Fruit fly (Drosophila melanogaster) whole organism, embryonic: Measurements from ENCODE around the gene qjt.

ENCODE experiments used
- Asciz ChIP-seq: fragments of 200-800 bp; sonication (Bioruptor generic); optimal IDR thresholded peaks from 2 replicates; lab custom pipeline; 2017; ENCODE audit warnings: missing biosample characterization, mild to moderate bottlenecking, missing genetic modification characterization, missing genetic modification reagents
- Blimp-1 ChIP-seq: fragments of 200-800 bp; sonication (Bioruptor generic); optimal IDR thresholded peaks from 3 replicates; lab custom pipeline; 2018; ENCODE audit warnings: missing biosample characterization, missing genetic modification characterization, mild to moderate bottlenecking, moderate library complexity, missing genetic modification reagents
- CG10267 ChIP-seq: fragments of 200-800 bp; sonication (Bioruptor generic); optimal IDR thresholded peaks from 2 replicates; lab custom pipeline; 2018; ENCODE audit warnings: missing biosample characterization, mild to moderate bottlenecking, missing genetic modification characterization, moderate library complexity
- CG11504 ChIP-seq: fragments of 200-800 bp; sonication (Bioruptor generic); optimal IDR thresholded peaks from 3 replicates; lab custom pipeline; 2019; ENCODE audit warnings: missing biosample characterization, mild to moderate bottlenecking, missing genetic modification characterization, moderate library complexity
- CG11695 ChIP-seq: fragments of 200-800 bp; sonication (Bioruptor generic); IDR thresholded peaks from 3 replicates; pipeline ENCODE4 v1.3.6; 2022; ENCODE audit warnings: missing biosample characterization, missing genetic modification characterization
- CG11696 ChIP-seq: fragments of 200-800 bp; sonication (Bioruptor generic); IDR thresholded peaks from 2 replicates; pipeline ENCODE4 v1.3.6; 2022; ENCODE audit warnings: missing biosample characterization, missing genetic modification characterization
- CG12236 ChIP-seq: fragments of 200-800 bp; sonication (Bioruptor generic); optimal IDR thresholded peaks from 2 replicates; lab custom pipeline; 2016; ENCODE audit warnings: missing biosample characterization, missing genetic modification characterization
- CG13624 ChIP-seq: fragments of 200-800 bp; sonication (Bioruptor generic); optimal IDR thresholded peaks from 2 replicates; lab custom pipeline; 2016; ENCODE audit warnings: missing biosample characterization, missing genetic modification characterization
- CG14014 ChIP-seq: fragments of 200-800 bp; sonication (Bioruptor generic); IDR thresholded peaks from 2 replicates; pipeline ENCODE4 v1.3.6; 2022; ENCODE audit warnings: missing biosample characterization, missing genetic modification characterization
- CG15269 ChIP-seq: fragments of 200-800 bp; sonication (Bioruptor generic); optimal IDR thresholded peaks from 2 replicates; lab custom pipeline; 2018; ENCODE audit warnings: missing biosample characterization, mild to moderate bottlenecking, missing genetic modification characterization, moderate library complexity
- CG15601 ChIP-seq: fragments of 200-800 bp; sonication (Bioruptor generic); optimal IDR thresholded peaks from 3 replicates; lab custom pipeline; 2019; ENCODE audit warnings: missing biosample characterization, mild to moderate bottlenecking, missing genetic modification characterization, moderate library complexity
- CG17359 ChIP-seq: fragments of 200-800 bp; sonication (Bioruptor generic); optimal IDR thresholded peaks from 3 replicates; lab custom pipeline; 2018; ENCODE audit warnings: missing biosample characterization, mild to moderate bottlenecking, missing genetic modification characterization, moderate library complexity
- CG18619 ChIP-seq: fragments of 200-800 bp; sonication (Bioruptor generic); optimal IDR thresholded peaks from 3 replicates; lab custom pipeline; 2017; ENCODE audit warnings: missing biosample characterization, mild to moderate bottlenecking, missing genetic modification characterization
- CG2120 ChIP-seq: fragments of 200-800 bp; sonication (Bioruptor generic); optimal IDR thresholded peaks from 3 replicates; lab custom pipeline; 2016; ENCODE audit warnings: missing biosample characterization, missing genetic modification characterization
- CG31441 ChIP-seq: fragments of 200-800 bp; sonication (Bioruptor generic); IDR thresholded peaks from 2 replicates; pipeline ENCODE4 v1.3.6; 2022; ENCODE audit warnings: missing biosample characterization, missing genetic modification characterization
- CG3726 ChIP-seq: fragments of 200-800 bp; sonication (Bioruptor generic); IDR thresholded peaks from 3 replicates; pipeline ENCODE4, ENCODE4 v1.3.6; 2022; ENCODE audit warnings: missing biosample characterization, missing genetic modification characterization
- CG3995 ChIP-seq: fragments of 200-800 bp; sonication (Bioruptor generic); optimal IDR thresholded peaks from 3 replicates; lab custom pipeline; 2016; ENCODE audit warnings: missing biosample characterization, missing genetic modification characterization
- CG4404 ChIP-seq: fragments of 200-800 bp; sonication (Bioruptor generic); IDR thresholded peaks from 2 replicates; pipeline ENCODE4 v1.3.6; 2022; ENCODE audit warnings: missing biosample characterization, missing genetic modification characterization
- CG6254 ChIP-seq: fragments of 200-800 bp; sonication (Bioruptor generic); optimal IDR thresholded peaks from 3 replicates; lab custom pipeline; 2017; ENCODE audit warnings: mild to moderate bottlenecking, missing biosample characterization, missing genetic modification reagents, missing genetic modification characterization
- CG7839 ChIP-seq: fragments of 200-800 bp; sonication (Bioruptor generic); optimal IDR thresholded peaks from 3 replicates; lab custom pipeline; 2018; ENCODE audit warnings: missing biosample characterization, mild to moderate bottlenecking, missing genetic modification characterization, moderate library complexity
- CG8281 ChIP-seq: fragments of 200-800 bp; sonication (Bioruptor generic); optimal IDR thresholded peaks from 2 replicates; lab custom pipeline; 2018; ENCODE audit warnings: missing biosample characterization, mild to moderate bottlenecking, missing genetic modification characterization, moderate library complexity
- H15 ChIP-seq: fragments of 200-800 bp; sonication (Bioruptor generic); IDR thresholded peaks from 3 replicates; pipeline ENCODE4 v1.3.6; 2022; ENCODE audit warnings: missing biosample characterization, missing genetic modification characterization
- HLH54F ChIP-seq: fragments of 200-800 bp; sonication (Bioruptor generic); optimal IDR thresholded peaks from 3 replicates; lab custom pipeline; 2016; ENCODE audit warnings: missing biosample characterization, missing genetic modification characterization
- HLHmδ ChIP-seq: fragments of 200-800 bp; sonication (Bioruptor generic); optimal IDR thresholded peaks from 2 replicates; lab custom pipeline; 2018; ENCODE audit warnings: missing biosample characterization, mild to moderate bottlenecking, missing genetic modification characterization, moderate library complexity
- Hmr ChIP-seq: fragments of 200-800 bp; sonication (Bioruptor generic); optimal IDR thresholded peaks from 3 replicates; lab custom pipeline; 2017; ENCODE audit warnings: mild to moderate bottlenecking, missing biosample characterization, missing genetic modification reagents, missing genetic modification characterization
- Hsf ChIP-seq: fragments of 200-800 bp; sonication (Bioruptor generic); optimal IDR thresholded peaks from 3 replicates; lab custom pipeline; 2016; ENCODE audit warnings: missing biosample characterization, missing genetic modification characterization
- Nf-YB ChIP-seq: fragments of 200-800 bp; sonication (Bioruptor generic); optimal IDR thresholded peaks from 3 replicates; lab custom pipeline; 2019; ENCODE audit warnings: missing biosample characterization, mild to moderate bottlenecking, missing genetic modification characterization, moderate library complexity
- Optix ChIP-seq: fragments of 200-800 bp; sonication (Bioruptor generic); IDR thresholded peaks from 3 replicates; pipeline ENCODE4 v1.3.6; 2022; ENCODE audit warnings: missing biosample characterization, missing genetic modification characterization
- Pdp1 ChIP-seq, 2 experiments: fragments of 200-800 bp; sonication (Bioruptor generic); optimal IDR thresholded peaks; 3 replicates each; lab custom pipeline; 2016; ENCODE audit warnings: missing biosample characterization in 2 of 2, missing genetic modification characterization in 2 of 2, mild to moderate bottlenecking in 1 of 2, moderate library complexity in 1 of 2
- Ssrp ChIP-seq: fragments of 200-800 bp; sonication (Bioruptor generic); optimal IDR thresholded peaks from 2 replicates; lab custom pipeline; 2018; ENCODE audit warnings: missing biosample characterization, mild to moderate bottlenecking, missing genetic modification characterization, moderate library complexity
- ato ChIP-seq: fragments of 200-800 bp; sonication (Bioruptor generic); IDR thresholded peaks from 2 replicates; pipeline ENCODE4 v1.3.6; 2022; ENCODE audit warnings: missing biosample characterization, missing genetic modification characterization; ENCODE audit not compliant: partially characterized antibody
- bsh ChIP-seq, 2 experiments: fragments of 200-800 bp; sonication (Bioruptor generic); optimal IDR thresholded peaks; 2 replicates each; lab custom pipeline; 2017 to 2018; ENCODE audit warnings: mild to moderate bottlenecking in 2 of 2, missing biosample characterization in 2 of 2, missing genetic modification characterization in 2 of 2, moderate library complexity in 1 of 2
- dan ChIP-seq: fragments of 200-800 bp; sonication (Bioruptor generic); IDR thresholded peaks from 2 replicates; pipeline ENCODE4 v1.3.6; 2022; ENCODE audit warnings: missing biosample characterization, missing genetic modification characterization
- dmrt99B ChIP-seq: fragments of 200-800 bp; sonication (Bioruptor generic); optimal IDR thresholded peaks from 2 replicates; lab custom pipeline; 2018; ENCODE audit warnings: missing biosample characterization, mild to moderate bottlenecking, missing genetic modification characterization, moderate library complexity
- dysf ChIP-seq: fragments of 200-800 bp; sonication (Bioruptor generic); IDR thresholded peaks from 3 replicates; pipeline ENCODE4 v1.3.6; 2022; ENCODE audit warnings: missing biosample characterization, missing genetic modification characterization
- fd96Cb ChIP-seq: fragments of 200-800 bp; sonication (Bioruptor generic); optimal IDR thresholded peaks from 2 replicates; lab custom pipeline; 2018; ENCODE audit warnings: missing biosample characterization, mild to moderate bottlenecking, missing genetic modification characterization, moderate library complexity
- gce ChIP-seq: fragments of 200-800 bp; sonication (Bioruptor generic); IDR thresholded peaks from 3 replicates; pipeline ENCODE4 v1.3.6; 2022; ENCODE audit warnings: missing biosample characterization, missing genetic modification characterization
- grn ChIP-seq: fragments of 200-800 bp; sonication (Bioruptor generic); optimal IDR thresholded peaks from 3 replicates; lab custom pipeline; 2017; ENCODE audit warnings: missing biosample characterization, missing genetic modification characterization
- hkb ChIP-seq, 2 experiments: fragments of 200-800 bp in 1 of 2; fragments of >200 bp in 1 of 2; sonication (Bioruptor generic) in 1 of 2; IDR thresholded peaks in 1 of 2; optimal IDR thresholded peaks in 1 of 2; 2 replicates each; pipeline versions ENCODE4 v1.3.6 to Lab custom; 2017 to 2022; ENCODE audit warnings: missing biosample characterization in 1 of 2, missing genetic modification characterization in 1 of 2
- insv ChIP-seq, 2 experiments: fragments of 200-800 bp; sonication (Bioruptor generic); optimal IDR thresholded peaks; 3 replicates each; lab custom pipeline; 2016 to 2018; ENCODE audit warnings: missing biosample characterization in 2 of 2, missing genetic modification characterization in 2 of 2
- ken ChIP-seq: fragments of 200-800 bp; sonication (Bioruptor generic); IDR thresholded peaks from 3 replicates; pipeline ENCODE4 v1.3.6; 2022; ENCODE audit warnings: missing biosample characterization, missing genetic modification characterization
- lbe ChIP-seq: fragments of 200-800 bp; sonication (Bioruptor generic); optimal IDR thresholded peaks from 2 replicates; lab custom pipeline; 2016; ENCODE audit warnings: missing biosample characterization, mild to moderate bottlenecking, missing genetic modification characterization
- odd ChIP-seq: fragments of 200-800 bp; sonication (Bioruptor generic); optimal IDR thresholded peaks from 2 replicates; lab custom pipeline; 2017; ENCODE audit warnings: missing biosample characterization, mild to moderate bottlenecking, missing genetic modification characterization
- peb ChIP-seq: fragments of 200-800 bp; sonication (Bioruptor generic); IDR thresholded peaks from 2 replicates; pipeline ENCODE4 v1.3.6; 2022; ENCODE audit warnings: missing biosample characterization, missing genetic modification characterization
- phol ChIP-seq: fragments of 200-800 bp; sonication (Bioruptor generic); optimal IDR thresholded peaks from 3 replicates; lab custom pipeline; 2018; ENCODE audit warnings: missing biosample characterization, mild to moderate bottlenecking, missing genetic modification characterization, moderate library complexity
- schlank ChIP-seq: fragments of 200-800 bp; sonication (Bioruptor generic); optimal IDR thresholded peaks from 2 replicates; lab custom pipeline; 2018; ENCODE audit warnings: missing biosample characterization, mild to moderate bottlenecking, missing genetic modification characterization
- shn ChIP-seq: fragments of 200-800 bp; sonication (Bioruptor generic); optimal IDR thresholded peaks from 3 replicates; lab custom pipeline; 2016; ENCODE audit warnings: missing biosample characterization, missing genetic modification characterization
- unc-4 ChIP-seq: fragments of 200-800 bp; sonication (Bioruptor generic); IDR thresholded peaks from 2 replicates; pipeline ENCODE4 v1.3.6; 2022; ENCODE audit warnings: missing biosample characterization, missing genetic modification characterization; ENCODE audit not compliant: partially characterized antibody

qjt gene

dm6 chr3L:17458856-17459518 is 19.9 kb upstream of the qjt start (continued):
- TF ChIP-seq odd (GFP tag; lab: Kevin White, UChicago) (no peak), shn (GFP tag; lab: Kevin White, UChicago) (no peak), CG11504 (tag; lab: Kevin White, UChicago) (peak; percentile 59), CG18619 (GFP tag; lab: Kevin White, UChicago) (peak; percentile 0), Optix (GFP tag; lab: Robert Waterston, UW) (no peak), dan (GFP tag; lab: Robert Waterston, UW) (no peak), CG6254 (peak; percentile 19), ato (GFP tag; lab: Robert Waterston, UW) (no peak), dmrt99B (tag; lab: Kevin White, UChicago) (peak; percentile 48), lbe (GFP tag; lab: Kevin White, UChicago) (no peak), CG31441 (GFP tag; lab: Robert Waterston, UW) (peak; percentile 52), schlank (tag; lab: Kevin White, UChicago) (no peak), peb (GFP tag; lab: Robert Waterston, UW) (no peak), ken (GFP tag; lab: Robert Waterston, UW) (no peak), fd96Cb (tag; lab: Kevin White, UChicago) (peak; percentile 18), CG7839 (tag; lab: Kevin White, UChicago) (peak; percentile 52), CG11695 (GFP tag; lab: Robert Waterston, UW) (peak; percentile 63; the same call in 2 of the 3 replicates), Pdp1 (GFP tag; optimal IDR thresholded peaks at IDR 0.05; lab: Kevin White, UChicago) (no peak), Nf-YB (no peak), Blimp-1 (GFP tag; lab: Kevin White, UChicago) (peak; percentile 44), grn (GFP tag; lab: Kevin White, UChicago) (no peak), unc-4 (no peak), HLHmδ (GFP tag; lab: Kevin White, UChicago) (no peak), CG4404 (0 out of 2 replicates have a peak, but pooled peaks have one; percentile 26), Ssrp (tag; lab: Kevin White, UChicago) (peak; percentile 43), CG12236 (GFP tag; lab: Kevin White, UChicago) (no peak), CG2120 (GFP tag; lab: Kevin White, UChicago) (peak; percentile 42), bsh (GFP tag; optimal IDR thresholded peaks at IDR 0.05; lab: Kevin White, UChicago) (peak in 1 of 2 experiments; percentile 49), CG8281 (tag; lab: Kevin White, UChicago) (no peak), gce (GFP tag; lab: Robert Waterston, UW) (0 out of 3 replicates have a peak, but pooled peaks have one; percentile 7), CG15269 (peak; percentile 33), hkb (optimal IDR thresholded peaks at IDR 0.05; lab: Kevin White, UChicago) (no peak), hkb (GFP tag; IDR thresholded peaks at IDR 0.05; lab: Robert Waterston, UW) (peak; percentile 59; the same call in 1 of the 2 replicates), CG15601 (tag; lab: Kevin White, UChicago) (peak; percentile 4), phol (tag; lab: Kevin White, UChicago) (peak; percentile 20), CG14014 (GFP tag; lab: Robert Waterston, UW) (0 out of 2 replicates have a peak, but pooled peaks have one; percentile 35), Hsf (peak; percentile 9), H15 (GFP tag; lab: Robert Waterston, UW) (0 out of 3 replicates have a peak, but pooled peaks have one; percentile 34), CG3726 (0 out of 3 replicates have a peak, but pooled peaks have one; percentile 9), HLH54F (GFP tag; lab: Kevin White, UChicago) (no peak), dysf (GFP tag; lab: Robert Waterston, UW) (peak; percentile 48; the same call in 2 of the 3 replicates), Asciz (GFP tag; lab: Kevin White, UChicago) (peak; percentile 25), insv (GFP tag; optimal IDR thresholded peaks at IDR 0.05; lab: Kevin White, UChicago) (no peak), CG11696 (GFP tag; lab: Robert Waterston, UW) (0 out of 2 replicates have a peak, but pooled peaks have one; percentile 19), CG13624 (GFP tag; lab: Kevin White, UChicago) (no peak), CG3995 (GFP tag; lab: Kevin White, UChicago) (no peak), CG17359 (tag; lab: Kevin White, UChicago) (peak; percentile 55), Hmr (peak; percentile 22), CG10267 (peak; percentile 27)
